Worm (Caenorhabditis elegans) whole organism, early embryonic: Measurements from ENCODE around the gene fbxc-55.

Source experiments
- ama-1 ChIP-seq: fragments of 150-350 bp; optimal IDR thresholded peaks from 2 replicates; lab custom pipeline; 2014
- hnd-1 ChIP-seq: sonication (generic microtip); optimal IDR thresholded peaks from 2 replicates; lab custom pipeline; 2016; ENCODE audit warnings: missing genetic modification characterization, missing compliant biosample characterization
- sea-1 ChIP-seq: fragments of 200-800 bp; sonication (Bioruptor generic); conservative IDR thresholded peaks from 2 replicates; pipeline ENCODE4 v1.3.6; 2022; ENCODE audit warnings: missing genetic modification characterization, missing compliant biosample characterization
- tra-4 ChIP-seq: sonication (generic microtip); optimal IDR thresholded peaks from 2 replicates; lab custom pipeline; 2017; ENCODE audit warnings: missing genetic modification characterization, missing compliant biosample characterization

DNA sequence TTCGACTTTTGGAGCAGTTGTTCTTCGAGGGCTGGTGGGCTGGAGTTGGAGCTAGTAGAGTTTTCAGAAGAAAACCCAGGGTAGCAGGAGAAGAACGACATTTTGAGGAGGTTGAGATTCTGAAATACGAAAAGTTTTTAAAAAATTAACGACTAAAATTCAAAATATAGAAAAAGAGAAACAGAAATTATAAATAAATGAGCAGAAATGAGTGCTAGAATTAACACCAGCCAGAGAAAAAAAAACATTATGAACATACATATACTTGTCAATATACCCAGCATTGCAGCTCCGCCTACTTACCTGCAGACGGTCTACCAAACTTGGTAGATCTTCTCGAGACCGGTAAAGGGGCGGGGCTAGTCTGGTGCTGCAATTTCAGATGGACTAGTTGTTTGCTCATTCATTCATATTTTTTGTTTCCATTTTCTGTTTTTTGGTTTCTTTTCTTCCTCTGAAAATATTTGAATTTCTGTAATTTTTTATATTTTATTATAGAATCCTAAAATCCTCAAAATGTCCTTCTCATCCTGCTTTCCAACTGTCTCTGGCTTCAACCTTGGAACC is 36.5 kb upstream of the fbxc-55 start, which contains the start of the genes ZC239.20 and ZC239.21:
- no peak for TF ChIP-seq ama-1
- no peak for TF ChIP-seq sea-1 (GFP tag; lab: Robert Waterston, UW)
- no peak for TF ChIP-seq hnd-1 (tag; lab: Kevin White, UChicago)
- TF ChIP-seq tra-4 (tag; lab: Kevin White, UChicago) = no peak
